Fruit fly (Drosophila melanogaster) whole organism, embryonic: ENCODE measurements around the gene CG13991.
A peak's percentile ranks its signal among the peaks of the same experiment; 100 is the strongest.

Experiments
- C15 ChIP-seq: fragments of 200-800 bp; sonication (Bioruptor generic); IDR thresholded peaks from 3 replicates; pipeline ENCODE4 v1.3.6; 2022; ENCODE audit warnings: missing biosample characterization, missing genetic modification characterization
- CG10321 ChIP-seq: fragments of 200-800 bp; sonication (Bioruptor generic); IDR thresholded peaks from 2 replicates; pipeline ENCODE4 v1.3.6; 2022; ENCODE audit warnings: missing biosample characterization, missing genetic modification characterization
- CG16813 ChIP-seq: fragments of 200-800 bp; sonication (Bioruptor generic); IDR thresholded peaks from 3 replicates; pipeline ENCODE4 v1.3.6; 2022; ENCODE audit warnings: missing biosample characterization, missing genetic modification characterization; ENCODE audit not compliant: partially characterized antibody
- CG4730 ChIP-seq: fragments of 200-800 bp; sonication (Bioruptor generic); IDR thresholded peaks from 2 replicates; pipeline ENCODE4 v1.3.6; 2022; ENCODE audit warnings: missing biosample characterization, missing genetic modification characterization
- kay ChIP-seq: fragments of 200-800 bp; sonication (Bioruptor generic); optimal IDR thresholded peaks from 2 replicates; lab custom pipeline; 2016; ENCODE audit warnings: missing biosample characterization, missing genetic modification characterization

DNA sequence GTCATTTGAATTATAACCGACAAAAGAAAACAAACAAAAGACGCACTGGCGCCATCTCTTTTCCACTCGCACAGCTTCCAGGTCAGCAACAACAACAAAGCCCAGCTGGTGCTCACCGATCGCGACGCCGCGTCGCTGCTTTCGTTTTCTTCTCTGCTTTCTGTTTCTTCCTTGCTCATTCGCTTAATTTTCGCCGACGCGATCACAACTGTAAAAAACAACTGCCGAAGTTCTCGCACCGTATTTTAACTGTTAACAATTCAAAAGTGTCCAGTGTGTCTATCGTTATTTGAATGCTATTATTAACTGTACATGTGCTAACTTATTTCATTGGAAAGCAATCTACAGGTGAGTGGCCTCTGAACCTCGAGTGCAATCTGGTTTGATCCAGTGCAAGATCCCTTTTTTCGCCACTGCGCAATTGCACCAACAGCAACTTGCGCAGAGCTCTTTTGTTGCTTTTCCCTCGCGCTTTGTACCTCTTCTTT, 38.9 kb upstream of the CG13991 start, which contains the start of gene stai:
- TF ChIP-seq C15 (no peak), CG4730 (GFP tag; lab: Robert Waterston, UW) (no peak), kay (GFP tag; lab: Kevin White, UChicago) (no peak), CG16813 (no peak), CG10321 (peak; percentile 83)
